Fruit fly (Drosophila melanogaster) ovary, adult (tissue): ENCODE data around the gene vn.
A peak's percentile ranks its signal among the peaks of the same experiment; 100 is the strongest.

ENCODE experiments used
- CG17801 ChIP-seq: fragments of 200-800 bp; optimal IDR thresholded peaks from 2 replicates; lab custom pipeline; 2019; ENCODE audit warnings: missing biosample characterization, mild to moderate bottlenecking, missing genetic modification characterization, moderate library complexity; ENCODE audit not compliant: partially characterized antibody

Gene vn

DNA sequence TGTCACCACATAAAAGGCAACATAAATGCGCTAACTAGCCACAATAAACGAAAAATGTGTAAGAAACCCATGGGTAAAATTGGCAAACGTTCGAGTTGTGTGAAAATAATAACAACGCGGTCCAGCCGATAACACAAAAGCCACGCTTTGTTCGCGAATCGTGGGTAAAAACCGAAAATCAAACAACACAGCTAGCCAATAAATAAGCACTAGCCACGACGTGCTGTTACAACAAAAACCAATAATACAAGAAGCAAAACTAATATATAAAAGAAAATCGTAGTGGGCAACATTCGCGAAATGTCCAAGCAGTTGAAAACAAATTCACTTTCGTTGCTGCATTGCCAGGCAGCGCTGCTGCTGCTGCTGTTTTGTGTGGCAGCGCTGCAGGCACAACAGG is 42.7 kb downstream of the vn start, which contains the start of gene CG42272:
CG42272 (plus strand) TSS at position 301 of the 400 bp plus-strand sequence.
- no peak for TF ChIP-seq CG17801 (GFP tag; lab: Kevin White, UChicago)

DNA sequence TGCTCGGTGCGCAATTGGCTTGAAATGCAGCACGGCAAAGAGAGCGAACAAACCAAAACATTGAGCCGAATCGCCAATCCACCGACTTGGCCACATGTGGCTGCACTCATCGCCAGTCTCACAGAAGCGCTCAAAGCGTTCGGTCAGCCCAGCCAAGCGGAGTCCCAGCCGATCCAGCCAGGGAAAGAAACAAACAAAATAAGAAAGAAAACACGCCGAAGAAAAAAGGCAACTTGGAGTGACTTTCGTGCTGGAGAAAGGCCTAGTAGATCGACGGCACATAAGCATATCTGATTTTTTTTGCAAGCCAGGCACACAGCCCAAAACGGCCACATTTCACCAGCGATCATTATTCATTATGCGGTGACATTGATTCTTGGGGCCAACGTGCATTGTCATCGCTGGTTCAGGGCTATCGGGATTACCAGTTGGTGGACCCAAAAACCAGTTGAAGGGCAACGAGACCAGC is 43.4 kb downstream of the vn start:
- TF ChIP-seq CG17801 (GFP tag; lab: Kevin White, UChicago): no peak

DNA sequence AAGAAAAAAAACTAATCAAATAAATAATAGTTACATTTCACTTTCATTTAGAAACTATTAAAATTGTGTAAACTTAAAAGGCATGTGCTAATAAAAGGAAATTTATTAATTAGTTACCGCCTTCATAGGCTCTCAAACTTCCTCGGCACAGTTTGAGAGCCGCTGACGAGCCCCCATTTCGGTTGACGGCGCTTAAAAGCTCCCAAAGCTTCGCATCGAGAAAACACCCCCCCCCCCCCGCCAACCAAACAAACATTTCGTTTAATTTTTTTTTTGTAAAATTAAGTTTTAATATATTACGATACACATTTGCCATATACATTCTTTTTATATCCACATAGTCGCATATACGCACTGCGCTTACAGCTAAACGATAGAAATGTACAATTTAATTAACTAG is 48.2 kb downstream of the vn start:
- TF ChIP-seq CG17801 (GFP tag; lab: Kevin White, UChicago): no peak

DNA sequence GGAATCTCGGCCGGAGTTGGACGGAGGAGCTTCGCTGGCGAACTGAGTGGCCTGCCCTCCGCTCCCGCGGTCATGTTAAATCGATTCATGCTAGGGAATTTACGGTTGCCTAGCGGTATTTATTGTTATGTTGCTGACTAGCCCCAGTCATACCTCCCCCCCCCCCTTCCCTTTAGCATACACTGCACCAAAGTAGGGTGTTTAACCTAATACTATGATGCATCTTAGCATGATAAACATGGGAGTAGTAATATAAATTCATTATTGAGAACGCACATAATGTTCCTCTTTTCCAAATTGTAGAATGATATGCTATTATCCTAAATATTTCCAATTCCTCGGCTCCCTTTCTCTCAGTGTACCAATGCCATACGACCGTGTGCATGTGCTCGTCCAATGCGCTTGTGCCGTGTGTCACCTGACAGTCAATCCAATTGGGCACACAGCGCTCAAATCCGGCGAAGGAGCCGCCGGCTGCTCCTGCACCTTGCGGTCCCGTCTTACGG is 48.9 kb downstream of the vn start, which contains the start of gene Tektin-C:
Tektin-C (minus strand) TSS at position 51 of the 506 bp plus-strand sequence.
- no peak for TF ChIP-seq CG17801 (GFP tag; lab: Kevin White, UChicago)

DNA sequence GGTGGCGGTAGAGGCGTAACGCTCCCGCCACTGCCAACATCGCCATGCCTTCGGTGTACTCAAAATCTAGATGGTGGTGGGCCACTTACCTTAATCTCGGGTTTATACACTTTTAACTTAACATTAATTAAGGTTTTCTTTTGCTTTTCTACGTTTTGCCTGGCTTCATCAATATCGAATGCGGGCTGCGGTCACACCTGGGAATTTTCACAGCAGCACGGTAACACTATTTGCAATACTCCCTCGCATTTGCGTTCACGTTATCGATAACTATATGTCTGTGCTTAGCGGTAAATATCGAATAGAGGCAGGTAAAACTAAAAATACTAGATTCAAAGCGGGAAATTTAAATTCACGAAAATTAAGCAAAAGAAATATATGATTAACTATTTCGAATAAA is 51.5 kb downstream of the vn start, which contains the start of gene Bre1:
Bre1 (minus strand) TSS at position 226 of the 400 bp plus-strand sequence.
- TF ChIP-seq CG17801 (GFP tag; lab: Kevin White, UChicago): no peak

DNA sequence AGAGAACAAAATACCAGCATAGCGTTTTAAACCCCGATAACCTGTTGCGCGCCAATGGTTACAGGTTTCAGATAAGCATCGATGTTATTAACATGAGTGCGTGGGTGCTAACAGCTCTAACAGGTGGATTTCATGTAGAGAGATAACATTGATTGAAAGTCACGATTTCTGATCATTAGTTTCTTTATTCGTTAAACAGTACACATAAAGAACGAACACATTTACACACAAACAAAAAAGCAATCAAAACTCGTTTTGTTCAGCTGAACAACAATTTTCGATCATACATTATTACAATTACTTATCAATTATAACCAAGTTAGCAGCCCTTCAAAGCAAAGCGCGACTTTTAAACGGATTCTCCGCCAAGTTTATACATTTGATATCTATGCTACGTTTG is 55.8 kb downstream of the vn start:
- peak; percentile 32 for TF ChIP-seq CG17801 (GFP tag; lab: Kevin White, UChicago)

DNA sequence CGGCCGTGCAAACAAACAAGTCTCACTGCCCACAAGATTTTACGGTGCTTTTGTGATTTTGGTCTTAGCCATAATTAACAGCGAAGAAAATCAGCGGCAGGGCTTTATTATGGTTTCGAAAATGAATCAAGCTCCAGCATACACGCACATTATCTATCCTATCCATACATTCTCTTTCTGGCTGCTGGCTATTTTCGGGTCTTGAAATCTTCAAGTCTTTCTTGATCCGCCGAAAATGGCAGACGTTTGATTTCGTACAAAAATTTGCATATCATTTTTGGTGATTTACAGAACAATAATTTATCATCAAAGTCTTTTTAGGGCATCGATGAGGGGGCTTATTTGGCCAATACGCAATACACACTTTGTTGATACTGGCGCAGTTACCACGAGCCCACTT is 56.6 kb downstream of the vn start:
- TF ChIP-seq CG17801 (GFP tag; lab: Kevin White, UChicago): no peak

DNA sequence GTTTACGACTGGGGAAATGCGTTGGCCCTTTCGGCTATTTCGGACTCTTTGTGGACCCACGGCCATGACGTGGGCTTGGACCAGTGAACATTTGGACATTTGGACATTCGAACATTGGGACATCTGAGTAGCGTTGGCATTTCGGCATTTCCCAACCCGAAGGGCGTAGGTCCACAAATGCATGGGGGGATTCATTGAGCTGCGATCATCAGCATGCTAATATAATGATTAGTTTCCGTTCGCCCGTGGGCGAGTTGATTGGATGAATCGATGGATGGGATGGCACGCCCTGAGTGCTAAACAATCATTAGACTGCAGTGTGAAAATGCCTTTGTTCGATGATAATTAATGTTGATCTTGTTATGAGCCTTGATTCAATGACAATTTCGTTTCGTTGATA is 58.0 kb downstream of the vn start:
- no peak for TF ChIP-seq CG17801 (GFP tag; lab: Kevin White, UChicago)

DNA sequence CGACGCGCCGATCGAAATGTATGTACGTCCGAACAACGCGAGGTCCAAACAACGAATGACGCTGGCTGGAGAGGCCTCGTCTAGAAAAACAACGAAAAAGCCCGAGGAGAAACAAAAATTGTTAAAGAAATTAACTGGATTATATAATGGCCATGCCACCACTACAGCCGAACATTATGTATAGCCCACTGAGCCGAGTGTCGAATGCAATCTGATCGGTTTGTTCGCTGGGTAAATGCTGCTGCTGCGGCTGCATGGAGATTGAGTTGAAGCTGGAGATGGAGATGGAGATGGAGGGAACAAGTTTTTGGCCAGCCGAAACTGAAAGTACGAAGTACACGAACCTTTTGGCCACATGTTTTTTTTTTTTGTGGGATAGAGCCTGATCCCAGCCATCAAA is 58.9 kb downstream of the vn start, which contains the start of gene Cralbp:
Cralbp (minus strand) TSS at position 115 of the 400 bp plus-strand sequence.
- no peak for TF ChIP-seq CG17801 (GFP tag; lab: Kevin White, UChicago)

DNA sequence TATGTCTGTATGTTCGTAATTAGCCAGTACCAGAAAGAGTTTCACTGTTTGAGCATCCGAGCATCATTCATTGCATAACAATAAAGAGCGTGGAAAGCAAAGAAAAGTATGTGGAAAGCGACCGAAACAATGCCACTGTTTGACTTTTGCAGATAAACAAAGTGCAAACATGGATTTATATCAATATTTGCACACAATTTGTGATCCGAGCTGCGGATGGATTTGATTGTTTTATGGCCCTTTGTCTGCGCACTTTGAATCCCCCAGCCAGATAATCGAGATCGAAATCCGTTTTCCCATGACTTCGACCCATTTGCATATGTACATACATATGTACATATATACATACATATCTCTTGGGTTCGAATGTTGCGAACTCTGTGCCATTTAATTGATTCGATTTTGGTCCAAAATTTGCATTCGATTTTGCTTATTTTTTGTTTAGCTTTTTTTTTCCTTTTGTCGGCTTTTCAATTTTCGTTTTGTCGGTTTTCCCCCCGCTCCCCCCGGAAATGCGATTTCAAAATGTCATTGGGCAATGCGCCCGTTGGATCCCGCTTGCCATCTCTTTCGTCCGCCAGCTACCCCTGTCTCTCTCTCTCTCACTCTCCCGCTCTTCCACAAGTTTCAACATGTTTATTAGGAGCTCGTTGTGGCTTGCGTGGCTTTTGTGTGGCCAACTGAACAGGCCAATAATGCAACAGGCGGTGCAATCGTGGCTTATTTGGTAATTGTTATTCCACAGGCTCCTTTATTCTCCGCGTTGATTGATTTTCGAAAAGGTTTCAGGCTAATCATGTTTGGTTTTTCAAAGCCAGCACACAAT is 60.0 kb downstream of the vn start:
- no peak for TF ChIP-seq CG17801 (GFP tag; lab: Kevin White, UChicago)

DNA sequence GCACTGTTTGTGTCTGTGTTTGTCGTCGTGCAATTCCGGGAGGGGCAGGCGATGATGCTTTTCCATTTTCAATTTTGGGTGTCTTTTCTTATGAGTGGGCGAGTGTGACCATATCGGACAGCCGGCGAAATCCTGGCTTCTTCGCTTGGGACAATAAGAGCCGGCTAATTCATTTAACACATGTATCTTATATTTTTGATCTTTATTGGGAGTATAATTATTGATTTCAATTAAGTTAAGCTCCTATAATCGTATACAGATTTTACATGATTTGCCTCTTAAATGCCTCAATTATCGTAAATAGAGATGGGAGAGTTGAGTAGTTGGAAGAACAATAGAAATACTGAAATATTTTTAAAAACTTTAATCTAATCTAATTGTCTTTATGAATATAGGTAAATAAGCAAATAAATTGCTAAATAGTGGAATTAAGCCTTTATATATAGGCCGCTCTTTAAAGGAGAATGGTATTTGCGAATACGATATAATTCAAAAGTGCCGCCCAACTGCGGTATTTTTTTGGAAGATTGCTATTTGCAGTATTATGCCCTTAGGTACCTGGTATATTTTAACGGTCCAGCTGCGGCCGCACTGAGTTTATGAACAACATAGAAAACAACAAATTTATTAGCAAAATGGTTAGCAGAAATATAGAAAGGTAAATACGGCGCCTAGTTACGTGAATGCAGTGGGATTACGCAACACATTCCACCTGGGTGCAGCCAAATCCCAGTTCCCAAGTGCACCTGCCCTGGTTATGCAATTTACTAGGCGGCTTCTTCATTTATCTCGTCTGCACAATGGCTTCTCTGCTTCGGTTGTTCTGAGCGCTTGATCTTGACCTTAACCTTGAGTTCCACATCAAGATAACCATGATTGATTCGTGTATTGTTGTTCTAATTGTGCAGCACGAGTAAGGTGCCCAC is 65.7 kb downstream of the vn start, which contains the start of the genes Myt1, PGRP-LD and Pmi:
Myt1 (minus strand) TSS at position 116 of the 926 bp plus-strand sequence.
PGRP-LD (plus strand) TSS at position 576 of the 926 bp plus-strand sequence.
Pmi (plus strand) TSS at position 576 of the 926 bp plus-strand sequence.
- TF ChIP-seq CG17801 (GFP tag; lab: Kevin White, UChicago): no peak

DNA sequence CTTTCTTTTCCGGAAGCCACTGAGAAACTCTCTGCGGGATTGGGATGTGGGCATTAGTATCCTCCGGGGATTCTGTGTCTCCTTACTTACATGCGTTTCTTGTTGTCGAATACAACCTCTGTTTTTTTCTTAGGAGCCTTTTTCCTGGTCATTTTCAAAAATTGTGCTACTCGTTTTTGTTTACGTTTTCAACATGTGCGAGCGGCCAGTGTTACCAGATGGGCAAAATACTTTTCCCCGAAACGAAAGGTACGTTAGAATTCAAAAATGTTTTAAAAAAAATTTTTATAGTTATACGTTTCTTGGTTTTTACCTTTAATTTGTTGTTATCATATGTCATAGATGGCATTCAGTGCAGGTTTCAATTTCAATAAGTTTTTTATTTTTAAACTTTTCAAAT is 68.3 kb downstream of the vn start, which contains the start of gene vito:
vito (minus strand) TSS at position 220 of the 400 bp plus-strand sequence.
- TF ChIP-seq CG17801 (GFP tag; lab: Kevin White, UChicago): no peak

DNA sequence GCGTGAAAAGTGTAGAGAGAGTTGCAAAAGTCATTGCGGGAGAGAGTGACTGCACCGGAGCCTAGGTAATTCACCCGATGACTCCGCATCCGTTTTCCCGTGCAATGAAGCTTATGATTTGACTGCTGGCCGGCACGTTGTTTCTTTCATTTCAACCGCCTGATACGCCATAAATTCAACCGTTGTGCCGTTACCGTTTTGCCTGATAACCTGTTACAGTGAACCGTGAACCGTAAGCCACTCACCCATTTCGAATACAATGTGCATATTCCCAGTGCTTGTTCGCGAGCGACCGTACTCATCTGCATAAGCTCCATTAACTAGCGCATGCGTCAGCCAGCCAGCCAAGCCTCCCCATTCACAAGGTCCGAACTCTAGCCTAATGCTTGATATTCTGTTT is 70.7 kb downstream of the vn start:
- TF ChIP-seq CG17801 (GFP tag; lab: Kevin White, UChicago): no peak

DNA sequence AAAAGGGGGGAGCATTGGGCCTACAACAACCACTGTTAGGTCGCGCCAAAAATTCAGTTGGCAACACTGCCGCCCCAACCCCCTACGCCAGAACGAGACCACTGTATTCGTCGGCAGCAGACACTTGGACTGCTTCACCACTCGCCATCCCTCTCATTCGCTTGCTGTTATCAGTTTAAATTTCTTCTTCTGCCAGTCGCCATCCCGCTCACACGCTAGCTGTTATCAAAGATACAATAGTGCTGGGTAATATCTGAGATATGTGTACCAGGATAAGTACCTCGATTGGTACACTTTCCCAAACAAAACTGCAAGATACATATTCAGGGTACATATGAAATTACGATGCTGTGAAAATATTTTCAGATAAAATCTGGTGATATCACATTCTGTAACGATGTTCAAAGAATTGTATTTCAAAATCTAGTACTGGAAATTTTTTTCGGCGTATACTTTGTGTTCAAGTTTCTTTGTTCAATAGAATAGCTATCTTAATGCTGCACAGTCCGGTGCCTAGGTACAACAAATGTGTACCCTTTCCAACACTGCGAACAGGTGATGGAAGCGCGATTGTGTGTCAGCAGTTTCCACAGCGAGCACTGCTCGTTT is 74.5 kb downstream of the vn start:
- TF ChIP-seq CG17801 (GFP tag; lab: Kevin White, UChicago): peak; percentile 90
